Fruit fly (Drosophila melanogaster) whole organism, wandering third instar larva: ENCODE measurements around the gene bchs.

ENCODE experiments used
- Abd-B ChIP-seq: fragments of >200 bp; optimal IDR thresholded peaks from 2 replicates; lab custom pipeline; 2017; ENCODE audit warnings: missing biosample characterization, missing genetic modification characterization
- CG32264 ChIP-seq: fragments of 200-800 bp; sonication (Bioruptor generic); optimal IDR thresholded peaks from 2 replicates; lab custom pipeline; 2016; ENCODE audit warnings: missing biosample characterization, missing genetic modification characterization
- CG9705 ChIP-seq: fragments of 200-800 bp; sonication (Bioruptor generic); optimal IDR thresholded peaks from 2 replicates; lab custom pipeline; 2018; ENCODE audit warnings: missing biosample characterization, mild to moderate bottlenecking, missing genetic modification characterization
- Dfd ChIP-seq: fragments of >200 bp; optimal IDR thresholded peaks from 2 replicates; lab custom pipeline; 2017; ENCODE audit warnings: missing biosample characterization, missing genetic modification characterization
- Dif ChIP-seq: fragments of 200-275, 200-300 bp; sonication (Bioruptor generic); optimal IDR thresholded peaks from 2 replicates; lab custom pipeline; 2018; ENCODE audit warnings: missing biosample characterization, missing genetic modification characterization; ENCODE audit not compliant: partially characterized antibody
- GATAd ChIP-seq: sonication (Bioruptor generic); optimal IDR thresholded peaks from 2 replicates; lab custom pipeline; 2016; ENCODE audit warnings: missing biosample characterization, missing genetic modification characterization
- HLH106 ChIP-seq: fragments of 200-800 bp; optimal IDR thresholded peaks from 3 replicates; lab custom pipeline; 2019; ENCODE audit warnings: missing biosample characterization, mild to moderate bottlenecking, missing genetic modification characterization, moderate library complexity
- Hnf4 ChIP-seq: fragments of 200-800 bp; sonication (Bioruptor generic); optimal IDR thresholded peaks from 2 replicates; lab custom pipeline; 2016; ENCODE audit warnings: missing biosample characterization, mild to moderate bottlenecking, missing genetic modification characterization
- Hr78 ChIP-seq: fragments of >200 bp; optimal IDR thresholded peaks from 2 replicates; lab custom pipeline; 2017; ENCODE audit warnings: missing biosample characterization, missing genetic modification characterization
- Hr83 ChIP-seq: fragments of 200-300 bp; sonication (Bioruptor generic); optimal IDR thresholded peaks from 2 replicates; lab custom pipeline; 2016; ENCODE audit warnings: missing biosample characterization, mild to moderate bottlenecking, missing genetic modification characterization, moderate library complexity; ENCODE audit not compliant: poor library complexity, severe bottlenecking
- Mio ChIP-seq: sonication (Bioruptor generic); optimal IDR thresholded peaks from 2 replicates; lab custom pipeline; 2016; ENCODE audit warnings: missing biosample characterization, missing genetic modification characterization
- Myc ChIP-seq: fragments of >200 bp; optimal IDR thresholded peaks from 2 replicates; lab custom pipeline; 2017
- N ChIP-seq: fragments of >200 bp; optimal IDR thresholded peaks from 2 replicates; lab custom pipeline; 2018; ENCODE audit warnings: missing biosample characterization, missing external identifiers, missing genetic modification characterization
- Rel ChIP-seq, 2 experiments: fragments of 200-800 bp; sonication (Bioruptor generic) in 1 of 2; optimal IDR thresholded peaks; 2 replicates in 1 of 2; 3 replicates in 1 of 2; lab custom pipeline; 2016 to 2019; ENCODE audit warnings: mild to moderate bottlenecking in 2 of 2, missing biosample characterization in 2 of 2, missing genetic modification characterization in 2 of 2, moderate library complexity in 1 of 2
- Sp1 ChIP-seq: fragments of 200-800 bp; sonication (Bioruptor generic); optimal IDR thresholded peaks from 3 replicates; lab custom pipeline; 2019; ENCODE audit warnings: missing biosample characterization, mild to moderate bottlenecking, missing genetic modification characterization, moderate library complexity
- brk ChIP-seq: fragments of 200-800 bp; sonication (Bioruptor generic); optimal IDR thresholded peaks from 2 replicates; lab custom pipeline; 2016; ENCODE audit warnings: missing biosample characterization, mild to moderate bottlenecking, missing genetic modification characterization
- dl ChIP-seq, 2 experiments: fragments of 175-275, 200-275 bp in 1 of 2; fragments of 200-275 bp in 1 of 2; sonication (Bioruptor generic); optimal IDR thresholded peaks; lab custom pipeline; 2018; ENCODE audit warnings: mild to moderate bottlenecking in 2 of 2, missing biosample characterization in 2 of 2, missing genetic modification characterization in 2 of 2, moderate library complexity in 2 of 2; ENCODE audit not compliant: partially characterized antibody in 2 of 2, insufficient read depth in 1 of 2
- dmrt93B ChIP-seq: fragments of 200-800 bp; sonication (Bioruptor generic); optimal IDR thresholded peaks from 2 replicates; lab custom pipeline; 2018; ENCODE audit warnings: missing biosample characterization, mild to moderate bottlenecking, missing genetic modification characterization
- dsf ChIP-seq: sonication (Bioruptor generic); optimal IDR thresholded peaks from 2 replicates; lab custom pipeline; 2016; ENCODE audit warnings: missing biosample characterization, missing genetic modification characterization, borderline replicate concordance
- foxo ChIP-seq, 2 experiments: fragments of 200-800 bp; sonication (Bioruptor generic); optimal IDR thresholded peaks; 2 replicates in 1 of 2; 3 replicates in 1 of 2; lab custom pipeline; 2016 to 2017; ENCODE audit warnings: missing biosample characterization in 2 of 2, missing genetic modification characterization in 2 of 2
- h ChIP-seq: fragments of 200-800 bp; sonication (Bioruptor generic); optimal IDR thresholded peaks from 3 replicates; lab custom pipeline; 2016; ENCODE audit warnings: missing biosample characterization, mild to moderate bottlenecking, missing genetic modification characterization
- jim ChIP-seq: fragments of 175-275, 200-325 bp; sonication (Bioruptor generic); optimal IDR thresholded peaks from 2 replicates; lab custom pipeline; 2016; ENCODE audit warnings: missing biosample characterization, mild to moderate bottlenecking, missing genetic modification characterization
- lola ChIP-seq: fragments of >200 bp; optimal IDR thresholded peaks from 2 replicates; lab custom pipeline; 2017; ENCODE audit warnings: missing biosample characterization, missing genetic modification characterization
- pan ChIP-seq: fragments of >200 bp; optimal IDR thresholded peaks from 2 replicates; lab custom pipeline; 2017
- psq ChIP-seq: fragments of 200-800 bp; sonication (Bioruptor generic); optimal IDR thresholded peaks from 3 replicates; lab custom pipeline; 2017; ENCODE audit warnings: missing biosample characterization, mild to moderate bottlenecking, missing genetic modification characterization, moderate library complexity
- rgr ChIP-seq: fragments of 200-800 bp; sonication (Bioruptor generic); optimal IDR thresholded peaks from 3 replicates; lab custom pipeline; 2016; ENCODE audit warnings: missing biosample characterization, mild to moderate bottlenecking, missing genetic modification characterization
- sage ChIP-seq: fragments of 200-800 bp; sonication (Bioruptor generic); optimal IDR thresholded peaks from 2 replicates; lab custom pipeline; 2016; ENCODE audit warnings: missing biosample characterization, mild to moderate bottlenecking, missing genetic modification characterization
- sv ChIP-seq: fragments of 200-800 bp; sonication (Bioruptor generic); optimal IDR thresholded peaks from 3 replicates; lab custom pipeline; 2016; ENCODE audit warnings: missing biosample characterization, missing genetic modification characterization
- usp ChIP-seq: fragments of >200 bp; optimal IDR thresholded peaks from 2 replicates; lab custom pipeline; 2017; ENCODE audit warnings: missing biosample characterization, missing genetic modification characterization
- woc ChIP-seq: sonication (Bioruptor generic); optimal IDR thresholded peaks from 2 replicates; lab custom pipeline; 2016; ENCODE audit warnings: missing biosample characterization, mild to moderate bottlenecking, missing genetic modification characterization

The bchs gene

DNA sequence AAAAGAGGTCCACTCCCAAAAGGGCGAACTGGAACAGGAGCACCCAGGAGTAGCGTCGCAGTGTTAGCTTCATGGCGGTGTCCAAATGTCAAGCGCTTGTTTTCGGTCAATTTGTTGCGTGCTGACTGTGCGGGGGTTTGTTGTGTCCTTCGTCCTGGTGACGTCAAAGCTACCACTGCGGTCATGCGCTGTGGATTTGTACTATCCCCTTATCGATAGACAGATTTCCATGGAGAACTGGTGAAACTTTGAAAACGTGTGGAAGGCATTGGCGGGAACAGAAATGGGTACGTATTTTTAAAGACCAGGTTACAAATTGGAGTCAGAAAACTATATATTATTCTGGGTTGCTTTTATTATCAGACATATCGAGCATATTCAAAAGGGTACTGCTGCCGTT, 49.2 kb downstream of the bchs start, which contains the start of gene CG13999:
Gene CG13999, minus strand, starts transcription at position 314 of the 400 bp plus-strand sequence.
- TF ChIP-seq Hnf4 (GFP tag; lab: Kevin White, UChicago) (no peak), sv (GFP tag; lab: Kevin White, UChicago) (no peak), HLH106 (tag; lab: Kevin White, UChicago) (no peak), brk (GFP tag; lab: Kevin White, UChicago) (no peak), usp (no peak), Dif (no peak), Dfd (no peak), h (GFP tag; lab: Kevin White, UChicago) (no peak), dmrt93B (GFP tag; lab: Kevin White, UChicago) (no peak), N (GFP tag; lab: Kevin White, UChicago) (no peak), woc (GFP tag; lab: Kevin White, UChicago) (no peak), Rel (GFP tag; optimal IDR thresholded peaks at IDR 0.05; lab: Kevin White, UChicago) (no peak), Rel (tag; optimal IDR thresholded peaks at IDR 0.05; lab: Kevin White, UChicago) (no peak), Abd-B (no peak), dsf (GFP tag; lab: Kevin White, UChicago) (no peak), pan (lab: Kevin White, UChicago) (no peak), dl (GFP tag; optimal IDR thresholded peaks at IDR 0.05; lab: Kevin White, UChicago; ENCODE audit: insufficient read depth in 1 of 2, partially characterized antibody in 2 of 2) (no peak)

DNA sequence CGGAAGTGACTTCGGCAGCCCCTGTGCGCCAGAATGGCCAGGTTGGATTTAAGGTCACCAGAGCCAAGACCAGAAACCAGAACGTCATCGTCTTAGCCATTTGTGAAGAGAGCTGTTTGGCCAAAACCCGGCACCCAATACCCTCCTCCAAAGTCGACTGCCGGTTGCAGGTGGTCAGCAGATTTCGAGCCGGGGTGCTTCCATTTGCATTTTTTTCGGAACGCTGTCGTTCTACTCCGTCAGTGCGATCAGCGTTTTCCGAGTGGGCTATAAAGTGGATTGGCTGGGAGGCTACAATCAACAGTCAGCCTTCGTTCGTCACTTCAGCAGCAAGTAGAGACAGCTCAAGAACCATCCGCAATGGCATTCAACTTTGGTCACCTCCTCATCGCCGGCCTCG, 49.7 kb downstream of the bchs start, which contains the start of the genes CG13998 and Vm26Ab:
Gene CG13998, minus strand, starts transcription at position 114 of the 400 bp plus-strand sequence.
Gene Vm26Ab, plus strand, starts transcription at position 299 of the 400 bp plus-strand sequence.
- TF ChIP-seq CG9705 (GFP tag; lab: Kevin White, UChicago), result no peak
- no peak for TF ChIP-seq Hr78 (GFP tag; lab: Kevin White, UChicago)
- TF ChIP-seq Hnf4 (GFP tag; lab: Kevin White, UChicago), result no peak
- TF ChIP-seq psq (GFP tag; lab: Kevin White, UChicago), result no peak
- TF ChIP-seq sv (GFP tag; lab: Kevin White, UChicago), result no peak
- TF ChIP-seq Myc (lab: Kevin White, UChicago), result no peak
- TF ChIP-seq Dif, result no peak
- no peak for TF ChIP-seq brk (GFP tag; lab: Kevin White, UChicago)
- no peak for TF ChIP-seq GATAd (GFP tag; lab: Kevin White, UChicago)
- no peak for TF ChIP-seq sage (GFP tag; lab: Kevin White, UChicago)
- TF ChIP-seq dl (GFP tag; optimal IDR thresholded peaks at IDR 0.05; lab: Kevin White, UChicago; ENCODE audit: insufficient read depth in 1 of 2, partially characterized antibody in 2 of 2), result no peak
- TF ChIP-seq, all 38 proteins: peak for 0

DNA sequence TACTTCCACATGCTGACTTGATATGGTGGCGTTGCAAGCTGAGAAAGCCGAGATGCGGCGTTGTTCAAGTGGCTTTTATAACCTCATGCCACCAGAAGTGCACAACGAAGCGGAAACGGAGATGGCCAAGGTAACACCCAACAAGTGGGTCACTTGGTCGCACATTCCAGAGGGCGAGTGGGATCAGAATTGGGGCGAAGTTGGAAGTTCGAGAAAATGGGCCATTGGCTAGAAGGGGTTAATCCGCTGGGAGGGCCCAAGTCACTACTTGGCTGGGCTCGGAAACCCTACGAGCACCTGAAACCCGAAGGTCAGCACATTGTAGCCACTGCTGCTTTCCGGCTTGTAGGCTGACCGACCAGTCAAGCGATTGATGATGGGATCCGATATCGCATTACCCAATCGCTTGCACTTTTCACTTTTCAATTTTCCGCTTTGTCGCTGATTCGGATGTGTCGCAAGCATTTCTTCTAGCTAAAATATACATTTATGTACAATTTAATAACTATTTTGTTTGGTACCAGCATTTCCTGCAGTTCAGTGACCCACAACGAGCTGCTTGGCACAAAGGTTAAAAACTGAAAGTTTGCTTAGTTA, 51.7 kb downstream of the bchs start, which contains the start of gene Vm26Ac:
Gene Vm26Ac, minus strand, starts transcription at position 51 of the 597 bp plus-strand sequence.
- TF ChIP-seq Hr83 (no peak), CG32264 (GFP tag; lab: Kevin White, UChicago) (no peak), brk (GFP tag; lab: Kevin White, UChicago) (no peak), rgr (GFP tag; lab: Kevin White, UChicago) (no peak), Dfd (no peak), dl (GFP tag; optimal IDR thresholded peaks at IDR 0.05; lab: Kevin White, UChicago; ENCODE audit: insufficient read depth in 1 of 2, partially characterized antibody in 2 of 2) (no peak), Mio (no peak), h (GFP tag; lab: Kevin White, UChicago) (no peak), GATAd (GFP tag; lab: Kevin White, UChicago) (no peak), Abd-B (no peak), psq (GFP tag; lab: Kevin White, UChicago) (no peak), jim (GFP tag; lab: Kevin White, UChicago) (no peak), HLH106 (tag; lab: Kevin White, UChicago) (no peak), sage (GFP tag; lab: Kevin White, UChicago) (no peak), lola (GFP tag; lab: Kevin White, UChicago) (no peak), foxo (GFP tag; optimal IDR thresholded peaks at IDR 0.05; lab: Kevin White, UChicago) (no peak)

DNA sequence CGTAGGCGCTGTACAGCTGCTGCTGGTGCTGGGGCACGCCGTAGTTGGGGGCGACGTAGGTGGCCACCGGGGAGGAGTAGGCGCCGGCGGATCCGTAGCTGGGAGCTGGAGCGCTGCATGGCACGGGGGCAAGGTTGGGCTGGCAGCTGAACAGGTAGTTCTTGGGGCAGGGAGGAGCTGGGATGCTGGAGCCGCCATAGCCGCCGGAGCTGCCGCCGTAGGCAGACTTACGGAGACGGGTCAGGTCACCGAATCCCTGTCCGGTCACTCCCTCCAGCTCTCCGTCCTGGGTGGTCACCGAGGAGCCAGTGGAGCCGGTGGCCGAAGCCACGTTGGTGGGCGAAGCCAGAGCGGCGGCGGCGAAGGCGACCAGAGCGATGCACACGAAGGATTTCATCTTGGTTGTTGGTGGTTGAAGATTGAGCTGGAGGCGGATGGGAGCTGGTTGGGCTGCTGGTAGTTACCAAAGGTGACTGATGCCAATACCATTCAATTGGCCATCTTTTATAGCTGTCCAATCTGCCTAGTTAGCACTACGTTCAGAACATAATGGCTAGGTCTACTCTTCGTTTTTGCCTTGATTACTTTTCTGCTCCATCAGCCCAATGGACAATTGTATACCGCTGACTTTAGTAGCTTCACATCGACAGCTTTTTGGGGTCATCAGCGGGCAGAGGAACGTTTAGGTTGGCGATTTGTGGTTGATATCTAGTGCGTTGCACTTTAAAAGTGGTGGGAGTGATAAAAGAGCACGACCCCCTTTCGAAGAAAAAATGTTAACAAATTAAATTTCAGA, 53.1 kb downstream of the bchs start, which contains the start of gene Vm26Aa:
Gene Vm26Aa, minus strand, starts transcription at position 478 of the 796 bp plus-strand sequence.
- TF ChIP-seq h (GFP tag; lab: Kevin White, UChicago) (no peak), HLH106 (tag; lab: Kevin White, UChicago) (no peak), usp (no peak), woc (GFP tag; lab: Kevin White, UChicago) (no peak), Rel (GFP tag; optimal IDR thresholded peaks at IDR 0.05; lab: Kevin White, UChicago) (no peak), Rel (tag; optimal IDR thresholded peaks at IDR 0.05; lab: Kevin White, UChicago) (no peak), Sp1 (GFP tag; lab: Kevin White, UChicago) (no peak), Dif (no peak), N (GFP tag; lab: Kevin White, UChicago) (no peak), foxo (GFP tag; optimal IDR thresholded peaks at IDR 0.05; lab: Kevin White, UChicago) (no peak), sv (GFP tag; lab: Kevin White, UChicago) (no peak), dmrt93B (GFP tag; lab: Kevin White, UChicago) (no peak), Dfd (no peak), CG9705 (GFP tag; lab: Kevin White, UChicago) (no peak), sage (GFP tag; lab: Kevin White, UChicago) (no peak), Mio (no peak), Myc (lab: Kevin White, UChicago) (no peak), rgr (GFP tag; lab: Kevin White, UChicago) (no peak), GATAd (GFP tag; lab: Kevin White, UChicago) (no peak), psq (GFP tag; lab: Kevin White, UChicago) (no peak)
